ENCODE assay signal across 2 worm cellular contexts in genomic region chrIII:13285421-13285820, ce11.
TF ChIP-seq lines count a peak whose summit lies in the region.

F56A8.8 (plus strand) TSS chrIII:13285721.

TF ChIP-seq in whole organism, L1 larva, 84 proteins besides CTCF, POLR2A, EP300 and RAD21:
- TF ChIP-seq efl-1 (optimal IDR thresholded peaks at IDR 0.05; lab: Kevin White, UChicago) (no peak), efl-1 (GFP tag; optimal IDR thresholded peaks at IDR 0.05 in 1 of 2; lab: Kevin White, UChicago) (peak in 1 of 2 experiments; percentile 16), lsy-2 (tag; optimal IDR thresholded peaks at IDR 0.05; lab: Kevin White, UChicago) (no peak), grh-1 (GFP tag; IDR thresholded peaks at IDR 0.05; lab: Robert Waterston, UW) (0 out of 2 replicates have a peak, but pooled peaks have one; percentile 17), alr-1 (tag; optimal IDR thresholded peaks at IDR 0.05; lab: Kevin White, UChicago; ENCODE audit: borderline replicate concordance) (no peak)

TF ChIP-seq in whole organism, L4 larva, 104 proteins besides CTCF, POLR2A, EP300 and RAD21:
- TF ChIP-seq unc-62 (GFP tag; optimal IDR thresholded peaks at IDR 0.05 in 1 of 2; lab: Kevin White, UChicago) (no peak), unc-62 (tag; optimal IDR thresholded peaks at IDR 0.05; lab: Kevin White, UChicago) (no peak), pha-4 (GFP tag; IDR thresholded peaks at IDR 0.05; lab: Robert Waterston, UW) (0 out of 2 replicates have a peak, but pooled peaks have one; percentile 32), pha-4 (tag; optimal IDR thresholded peaks at IDR 0.05; lab: Kevin White, UChicago) (no peak), ceh-20 (GFP tag; IDR thresholded peaks at IDR 0.05; lab: Robert Waterston, UW) (0 out of 2 replicates have a peak, but pooled peaks have one; percentile 8)
